Worm (Caenorhabditis elegans): ENCODE results near the gene aldo-1.

- TF ChIP-seq nfya-1 (tag; optimal IDR thresholded peaks at IDR 0.05; ENCODE audit: insufficient read depth) (no peak), fkh-10 (GFP tag; optimal IDR thresholded peaks at IDR 0.05) (no peak), nhr-25 (tag; optimal IDR thresholded peaks at IDR 0.05) (no peak), nhr-11 (tag; optimal IDR thresholded peaks at IDR 0.05) (no peak), unc-62 (GFP tag; optimal IDR thresholded peaks at IDR 0.05) (no peak), lin-39 (tag; optimal IDR thresholded peaks at IDR 0.05) (no peak), ZK546.5 (tag; optimal IDR thresholded peaks at IDR 0.05) (no peak), lin-15B (tag; optimal IDR thresholded peaks at IDR 0.05) (no peak), ztf-11 (tag; optimal IDR thresholded peaks at IDR 0.05) (no peak), pha-4 (tag; optimal IDR thresholded peaks at IDR 0.05) (no peak), snpc-4 (tag; optimal IDR thresholded peaks at IDR 0.05) (no peak), skn-1 (tag; optimal IDR thresholded peaks at IDR 0.05) (no peak), nhr-237 (tag; optimal IDR thresholded peaks at IDR 0.05) (no peak)
Observed at ce11 chrIII:13535735-13536390, 28.9 kb downstream of the aldo-1 start.

All from whole organism, L3 larva.